Fruit fly (Drosophila melanogaster) whole organism, wandering third instar larva: ENCODE results near the gene Tehao.
"Not testable (repeated sequence)": the region's sequence is repeated elsewhere in the genome, so short reads cannot be mapped to it uniquely, and the experiment has no call there.

ENCODE experiments used
- Abd-B ChIP-seq: fragments of >200 bp; optimal IDR thresholded peaks from 2 replicates; lab custom pipeline; 2017; ENCODE audit warnings: missing biosample characterization, missing genetic modification characterization
- CG32264 ChIP-seq: fragments of 200-800 bp; sonication (Bioruptor generic); optimal IDR thresholded peaks from 2 replicates; lab custom pipeline; 2016; ENCODE audit warnings: missing biosample characterization, missing genetic modification characterization
- CG9705 ChIP-seq: fragments of 200-800 bp; sonication (Bioruptor generic); optimal IDR thresholded peaks from 2 replicates; lab custom pipeline; 2018; ENCODE audit warnings: missing biosample characterization, mild to moderate bottlenecking, missing genetic modification characterization
- CrebA ChIP-seq: fragments of 200-800 bp; sonication (Bioruptor generic); optimal IDR thresholded peaks from 2 replicates; lab custom pipeline; 2016; ENCODE audit warnings: missing biosample characterization, mild to moderate bottlenecking, missing genetic modification characterization, borderline replicate concordance
- Dfd ChIP-seq: fragments of >200 bp; optimal IDR thresholded peaks from 2 replicates; lab custom pipeline; 2017; ENCODE audit warnings: missing biosample characterization, missing genetic modification characterization
- Dif ChIP-seq: fragments of 200-275, 200-300 bp; sonication (Bioruptor generic); optimal IDR thresholded peaks from 2 replicates; lab custom pipeline; 2018; ENCODE audit warnings: missing biosample characterization, missing genetic modification characterization; ENCODE audit not compliant: partially characterized antibody
- GATAd ChIP-seq: sonication (Bioruptor generic); optimal IDR thresholded peaks from 2 replicates; lab custom pipeline; 2016; ENCODE audit warnings: missing biosample characterization, missing genetic modification characterization
- HLH106 ChIP-seq: fragments of 200-800 bp; optimal IDR thresholded peaks from 3 replicates; lab custom pipeline; 2019; ENCODE audit warnings: missing biosample characterization, mild to moderate bottlenecking, missing genetic modification characterization, moderate library complexity
- Hnf4 ChIP-seq: fragments of 200-800 bp; sonication (Bioruptor generic); optimal IDR thresholded peaks from 2 replicates; lab custom pipeline; 2016; ENCODE audit warnings: missing biosample characterization, mild to moderate bottlenecking, missing genetic modification characterization
- Hr83 ChIP-seq: fragments of 200-300 bp; sonication (Bioruptor generic); optimal IDR thresholded peaks from 2 replicates; lab custom pipeline; 2016; ENCODE audit warnings: missing biosample characterization, mild to moderate bottlenecking, missing genetic modification characterization, moderate library complexity; ENCODE audit not compliant: poor library complexity, severe bottlenecking
- Jra ChIP-seq: sonication (Bioruptor generic); optimal IDR thresholded peaks from 2 replicates; lab custom pipeline; 2016; ENCODE audit warnings: missing biosample characterization, missing genetic modification characterization
- Mio ChIP-seq: sonication (Bioruptor generic); optimal IDR thresholded peaks from 2 replicates; lab custom pipeline; 2016; ENCODE audit warnings: missing biosample characterization, missing genetic modification characterization
- Myc ChIP-seq: fragments of >200 bp; optimal IDR thresholded peaks from 2 replicates; lab custom pipeline; 2017
- N ChIP-seq: fragments of >200 bp; optimal IDR thresholded peaks from 2 replicates; lab custom pipeline; 2018; ENCODE audit warnings: missing biosample characterization, missing external identifiers, missing genetic modification characterization
- OdsH ChIP-seq: fragments of 200-800 bp; sonication (Bioruptor generic); optimal IDR thresholded peaks from 2 replicates; lab custom pipeline; 2016; ENCODE audit warnings: missing biosample characterization, mild to moderate bottlenecking, missing genetic modification characterization
- Rel ChIP-seq, 2 experiments: fragments of 200-800 bp; sonication (Bioruptor generic) in 1 of 2; optimal IDR thresholded peaks; 2 replicates in 1 of 2; 3 replicates in 1 of 2; lab custom pipeline; 2016 to 2019; ENCODE audit warnings: mild to moderate bottlenecking in 2 of 2, missing biosample characterization in 2 of 2, missing genetic modification characterization in 2 of 2, moderate library complexity in 1 of 2
- Sp1 ChIP-seq: fragments of 200-800 bp; sonication (Bioruptor generic); optimal IDR thresholded peaks from 3 replicates; lab custom pipeline; 2019; ENCODE audit warnings: missing biosample characterization, mild to moderate bottlenecking, missing genetic modification characterization, moderate library complexity
- Vsx2 ChIP-seq: fragments of 200-300, 225-300 bp; sonication (Bioruptor generic); optimal IDR thresholded peaks from 2 replicates; lab custom pipeline; 2018; ENCODE audit warnings: missing biosample characterization, missing genetic modification characterization; ENCODE audit not compliant: partially characterized antibody
- br ChIP-seq: fragments of 200-800 bp; sonication (Bioruptor generic); optimal IDR thresholded peaks from 2 replicates; lab custom pipeline; 2016; ENCODE audit warnings: missing biosample characterization, missing genetic modification characterization
- brk ChIP-seq: fragments of 200-800 bp; sonication (Bioruptor generic); optimal IDR thresholded peaks from 2 replicates; lab custom pipeline; 2016; ENCODE audit warnings: missing biosample characterization, mild to moderate bottlenecking, missing genetic modification characterization
- dl ChIP-seq, 2 experiments: fragments of 175-275, 200-275 bp in 1 of 2; fragments of 200-275 bp in 1 of 2; sonication (Bioruptor generic); optimal IDR thresholded peaks; lab custom pipeline; 2018; ENCODE audit warnings: mild to moderate bottlenecking in 2 of 2, missing biosample characterization in 2 of 2, missing genetic modification characterization in 2 of 2, moderate library complexity in 2 of 2; ENCODE audit not compliant: partially characterized antibody in 2 of 2, insufficient read depth in 1 of 2
- dmrt93B ChIP-seq: fragments of 200-800 bp; sonication (Bioruptor generic); optimal IDR thresholded peaks from 2 replicates; lab custom pipeline; 2018; ENCODE audit warnings: missing biosample characterization, mild to moderate bottlenecking, missing genetic modification characterization
- dsf ChIP-seq: sonication (Bioruptor generic); optimal IDR thresholded peaks from 2 replicates; lab custom pipeline; 2016; ENCODE audit warnings: missing biosample characterization, missing genetic modification characterization, borderline replicate concordance
- ey ChIP-seq: fragments of 200-800 bp; sonication (Bioruptor generic); optimal IDR thresholded peaks from 2 replicates; lab custom pipeline; 2016; ENCODE audit warnings: missing biosample characterization, missing genetic modification characterization
- foxo ChIP-seq, 2 experiments: fragments of 200-800 bp; sonication (Bioruptor generic); optimal IDR thresholded peaks; 2 replicates in 1 of 2; 3 replicates in 1 of 2; lab custom pipeline; 2016 to 2017; ENCODE audit warnings: missing biosample characterization in 2 of 2, missing genetic modification characterization in 2 of 2
- fru ChIP-seq: fragments of 200-800 bp; sonication (Bioruptor generic); optimal IDR thresholded peaks from 3 replicates; lab custom pipeline; 2016; ENCODE audit warnings: missing biosample characterization, mild to moderate bottlenecking, missing genetic modification characterization
- h ChIP-seq: fragments of 200-800 bp; sonication (Bioruptor generic); optimal IDR thresholded peaks from 3 replicates; lab custom pipeline; 2016; ENCODE audit warnings: missing biosample characterization, mild to moderate bottlenecking, missing genetic modification characterization
- jim ChIP-seq: fragments of 175-275, 200-325 bp; sonication (Bioruptor generic); optimal IDR thresholded peaks from 2 replicates; lab custom pipeline; 2016; ENCODE audit warnings: missing biosample characterization, mild to moderate bottlenecking, missing genetic modification characterization
- lola ChIP-seq: fragments of >200 bp; optimal IDR thresholded peaks from 2 replicates; lab custom pipeline; 2017; ENCODE audit warnings: missing biosample characterization, missing genetic modification characterization
- pan ChIP-seq: fragments of >200 bp; optimal IDR thresholded peaks from 2 replicates; lab custom pipeline; 2017
- psq ChIP-seq: fragments of 200-800 bp; sonication (Bioruptor generic); optimal IDR thresholded peaks from 3 replicates; lab custom pipeline; 2017; ENCODE audit warnings: missing biosample characterization, mild to moderate bottlenecking, missing genetic modification characterization, moderate library complexity
- rgr ChIP-seq: fragments of 200-800 bp; sonication (Bioruptor generic); optimal IDR thresholded peaks from 3 replicates; lab custom pipeline; 2016; ENCODE audit warnings: missing biosample characterization, mild to moderate bottlenecking, missing genetic modification characterization
- sv ChIP-seq: fragments of 200-800 bp; sonication (Bioruptor generic); optimal IDR thresholded peaks from 3 replicates; lab custom pipeline; 2016; ENCODE audit warnings: missing biosample characterization, missing genetic modification characterization
- tai ChIP-seq: sonication (Bioruptor generic); optimal IDR thresholded peaks from 2 replicates; lab custom pipeline; 2016; ENCODE audit warnings: missing biosample characterization, missing genetic modification characterization
- usp ChIP-seq: fragments of >200 bp; optimal IDR thresholded peaks from 2 replicates; lab custom pipeline; 2017; ENCODE audit warnings: missing biosample characterization, missing genetic modification characterization
- woc ChIP-seq: sonication (Bioruptor generic); optimal IDR thresholded peaks from 2 replicates; lab custom pipeline; 2016; ENCODE audit warnings: missing biosample characterization, mild to moderate bottlenecking, missing genetic modification characterization

Tehao gene

DNA sequence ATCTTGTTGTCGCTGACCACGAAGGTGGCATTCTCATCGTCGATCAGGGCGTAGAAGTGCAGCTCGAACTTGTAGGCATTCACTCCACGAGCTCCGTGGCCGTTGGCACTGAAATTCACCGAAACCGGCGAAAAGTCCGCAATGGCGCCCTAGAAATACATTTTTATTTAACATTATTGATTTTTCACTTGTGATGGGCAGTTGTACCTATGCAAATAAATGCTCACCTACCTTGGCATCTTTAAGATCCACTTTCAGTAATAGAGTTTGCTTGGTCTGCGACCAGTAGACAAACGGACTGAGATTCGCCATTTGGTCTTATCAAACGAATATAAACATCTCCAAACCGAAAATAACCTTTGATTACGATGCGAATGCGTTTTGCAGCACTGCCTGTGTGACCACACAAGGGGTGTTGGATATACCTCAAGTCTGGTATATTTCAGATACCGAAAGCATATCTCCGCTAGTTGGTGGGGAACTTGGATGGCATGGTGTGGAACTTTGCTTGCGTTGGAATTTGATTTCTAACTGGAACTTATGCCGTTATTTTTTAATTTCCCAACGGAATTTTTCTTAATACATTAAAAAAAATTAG lies 9.9 kb downstream of the Tehao start, which contains the start of gene Hacd2 (continued):
- TF ChIP-seq rgr (peak; percentile 39), br (GFP tag; lab: Kevin White, UChicago) (no peak)

- not testable (repeated sequence) for TF ChIP-seq Hr83 (GFP tag; lab: Kevin White, UChicago); jim; CG32264 (GFP tag; lab: Kevin White, UChicago)
These were observed 14.0 kb downstream of the Tehao start, which contains the start of gene Hsp60D for dm6 chr2L:13449397-13449796. TSS of gene Hsp60D (minus strand) at chr2L:13449497.

- TF ChIP-seq Dfd (peak; percentile 12), woc (GFP tag; lab: Kevin White, UChicago) (no peak)
- TF ChIP-seq, all 38 proteins: peak for 1
These were observed 21.7 kb downstream of the Tehao start, which contains the start of gene CG42809 for dm6 chr2L:13457037-13457547. TSS of gene CG42809 (plus strand) at chr2L:13457497.

DNA sequence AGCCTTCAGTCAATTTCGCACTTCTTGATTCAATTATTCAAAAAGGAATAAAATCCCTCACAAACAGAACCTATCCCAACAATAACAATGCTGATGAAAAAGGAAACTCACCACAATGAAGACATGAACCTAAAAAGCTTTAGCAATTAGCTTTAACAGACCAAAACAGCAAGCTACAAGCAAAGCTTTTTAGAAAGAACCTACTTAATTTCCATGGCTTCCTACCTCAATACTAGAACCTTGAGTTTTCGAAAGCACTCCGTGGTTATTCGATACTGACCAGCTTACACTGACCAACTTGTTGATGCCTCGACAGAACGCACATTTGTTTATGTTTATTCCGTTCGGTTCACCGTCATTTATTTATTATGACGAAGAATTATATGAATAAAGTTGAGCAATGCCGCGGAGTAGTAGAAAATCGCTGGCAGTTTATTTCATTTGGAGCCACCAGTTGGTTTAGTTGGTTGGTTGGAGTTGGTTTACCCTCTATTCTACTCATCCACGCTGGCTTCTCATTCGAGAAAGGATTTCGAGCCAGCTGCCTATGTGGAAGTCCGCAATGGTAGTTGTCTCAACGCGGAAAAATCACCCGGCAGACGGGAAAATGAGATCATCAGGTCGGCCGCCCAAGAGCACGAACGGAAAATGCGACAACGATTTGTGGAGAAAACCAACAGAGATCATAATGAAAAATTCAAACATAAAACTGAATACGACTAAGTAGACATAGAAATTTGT lies 23.7 kb downstream of the Tehao start, which contains the start of gene CG42810:
Gene CG42810, plus strand, starts transcription at position 691 of the 741 bp plus-strand sequence.
- TF ChIP-seq OdsH (GFP tag; lab: Kevin White, UChicago) (no peak), Myc (lab: Kevin White, UChicago) (peak; percentile 11)

- TF ChIP-seq foxo (GFP tag; optimal IDR thresholded peaks at IDR 0.05; lab: Kevin White, UChicago) (peak in 1 of 2 experiments; percentile 31), dl (GFP tag; optimal IDR thresholded peaks at IDR 0.05; lab: Kevin White, UChicago; ENCODE audit: insufficient read depth in 1 of 2, partially characterized antibody in 2 of 2) (no peak), Hnf4 (GFP tag; lab: Kevin White, UChicago) (no peak), dsf (GFP tag; lab: Kevin White, UChicago) (no peak), CG9705 (GFP tag; lab: Kevin White, UChicago) (no peak), Vsx2 (GFP tag; lab: Kevin White, UChicago) (no peak), br (GFP tag; lab: Kevin White, UChicago) (no peak), ey (peak; percentile 30), CrebA (GFP tag; lab: Kevin White, UChicago) (no peak), HLH106 (tag; lab: Kevin White, UChicago) (peak; percentile 35), fru (peak; percentile 50), jim (no peak), lola (GFP tag; lab: Kevin White, UChicago) (no peak), N (GFP tag; lab: Kevin White, UChicago) (no peak), usp (GFP tag; lab: Kevin White, UChicago) (no peak), Jra (GFP tag; lab: Kevin White, UChicago) (no peak), Abd-B (GFP tag; lab: Kevin White, UChicago) (no peak), tai (no peak), Rel (GFP tag; optimal IDR thresholded peaks at IDR 0.05; lab: Kevin White, UChicago) (no peak), Rel (tag; optimal IDR thresholded peaks at IDR 0.05; lab: Kevin White, UChicago) (no peak), Dif (no peak), GATAd (no peak), pan (lab: Kevin White, UChicago) (no peak), Mio (GFP tag; lab: Kevin White, UChicago) (no peak), Myc (lab: Kevin White, UChicago) (no peak), dmrt93B (GFP tag; lab: Kevin White, UChicago) (no peak), CG32264 (GFP tag; lab: Kevin White, UChicago) (no peak), sv (GFP tag; lab: Kevin White, UChicago) (no peak), h (peak; percentile 20), Sp1 (GFP tag; lab: Kevin White, UChicago) (peak; percentile 31), OdsH (GFP tag; lab: Kevin White, UChicago) (no peak), brk (GFP tag; lab: Kevin White, UChicago) (no peak), Dfd (no peak), Hr83 (GFP tag; lab: Kevin White, UChicago) (no peak), woc (GFP tag; lab: Kevin White, UChicago) (no peak), psq (no peak)
These were observed 25.8 kb downstream of the Tehao start, which contains the start of gene CG46308 for dm6 chr2L:13460911-13461866. TSS of gene CG46308 (plus strand) at chr2L:13461774.
